Worm (Caenorhabditis elegans): ENCODE results near the gene cest-5.2.
A peak's percentile ranks its signal among the peaks of the same experiment; 100 is the strongest.
"Not testable (repeated sequence)": the region's sequence is repeated elsewhere in the genome, so short reads cannot be mapped to it uniquely, and the experiment has no call there.

Gene cest-5.2

ce11 chrIV:6595912-6596311, 31.8 kb downstream of the cest-5.2 start, which contains the start of gene F38A5.22:
F38A5.22 (minus strand) TSS chrIV:6595940.
- TF ChIP-seq tbx-8 (GFP tag; optimal IDR thresholded peaks at IDR 0.05): no peak
- TF ChIP-seq lin-32 (GFP tag; optimal IDR thresholded peaks at IDR 0.05): no peak
- no peak for TF ChIP-seq nhr-237 (tag; optimal IDR thresholded peaks at IDR 0.05)
- TF ChIP-seq unc-39 (tag; optimal IDR thresholded peaks at IDR 0.05): no peak

- not testable (repeated sequence) for TF ChIP-seq bed-3, tbx-8, flh-1 (GFP tag; optimal IDR thresholded peaks at IDR 0.05)
Observed at ce11 chrIV:6594871-6595270, 32.9 kb downstream of the cest-5.2 start, which contains the start of gene nspb-3. nspb-3 (minus strand) TSS chrIV:6594971.

- not testable (repeated sequence) for TF ChIP-seq M03D4.4, hlh-1, nhr-12 (tag; optimal IDR thresholded peaks at IDR 0.05)
Observed at ce11 chrIV:6591010-6591746, 36.5 kb downstream of the cest-5.2 start, which contains the start of the genes nspb-1 and nspb-2. nspb-1 (minus strand) TSS chrIV:6591110. nspb-2 (plus strand) TSS chrIV:6591696.

ce11 chrIV:6590029-6590428, 37.7 kb downstream of the cest-5.2 start, which contains the start of the genes lec-11 and irld-7:
lec-11 (minus strand) TSS chrIV:6590154.
irld-7 (plus strand) TSS chrIV:6590360.
- TF ChIP-seq elt-1 (tag; optimal IDR thresholded peaks at IDR 0.05; ENCODE audit: borderline replicate concordance, insufficient read depth) (no peak), lin-13 (tag; optimal IDR thresholded peaks at IDR 0.05) (no peak), nhr-76 (tag; optimal IDR thresholded peaks at IDR 0.05) (no peak), unc-120 (tag; optimal IDR thresholded peaks at IDR 0.05; ENCODE audit: poor library complexity, severe bottlenecking) (no peak), pha-4 (tag; optimal IDR thresholded peaks at IDR 0.05) (no peak), nhr-28 (tag; optimal IDR thresholded peaks at IDR 0.05) (no peak), nhr-2 (tag; optimal IDR thresholded peaks at IDR 0.05) (no peak), sem-2 (GFP tag; optimal IDR thresholded peaks at IDR 0.05) (no peak), hlh-1 (tag; optimal IDR thresholded peaks at IDR 0.05) (no peak), cnd-1 (tag; optimal IDR thresholded peaks at IDR 0.05) (no peak), lin-32 (GFP tag; optimal IDR thresholded peaks at IDR 0.05) (no peak)

ce11 chrIV:6588080-6588613, 39.6 kb downstream of the cest-5.2 start:
- TF ChIP-seq sptf-1 (tag; optimal IDR thresholded peaks at IDR 0.05) (no peak), bed-3 (GFP tag; optimal IDR thresholded peaks at IDR 0.05) (no peak), lsy-2 (tag; optimal IDR thresholded peaks at IDR 0.05) (no peak), nhr-12 (tag; optimal IDR thresholded peaks at IDR 0.05) (no peak), lin-32 (GFP tag; optimal IDR thresholded peaks at IDR 0.05) (no peak), pha-4 (tag; optimal IDR thresholded peaks at IDR 0.05) (no peak), unc-120 (tag; optimal IDR thresholded peaks at IDR 0.05; ENCODE audit: poor library complexity, severe bottlenecking) (no peak), cnd-1 (tag; optimal IDR thresholded peaks at IDR 0.05) (no peak), ces-1 (GFP tag; optimal IDR thresholded peaks at IDR 0.05) (no peak), lin-13 (tag; optimal IDR thresholded peaks at IDR 0.05) (no peak), elt-3 (tag; optimal IDR thresholded peaks at IDR 0.05) (no peak), nhr-237 (tag; optimal IDR thresholded peaks at IDR 0.05) (no peak), flh-1 (GFP tag; optimal IDR thresholded peaks at IDR 0.05) (no peak), drap-1 (GFP tag; optimal IDR thresholded peaks at IDR 0.05) (no peak), sem-2 (GFP tag; optimal IDR thresholded peaks at IDR 0.05) (no peak), tbx-8 (GFP tag; optimal IDR thresholded peaks at IDR 0.05) (no peak), mab-5 (tag; optimal IDR thresholded peaks at IDR 0.05) (no peak), hlh-1 (tag; optimal IDR thresholded peaks at IDR 0.05) (no peak)

ce11 chrIV:6585397-6585921, 42.3 kb downstream of the cest-5.2 start, which contains the start of the genes F38A5.2 and dnj-11:
F38A5.2 (minus strand) TSS chrIV:6585400.
dnj-11 (plus strand) TSS chrIV:6585871.
- TF ChIP-seq ham-2 (GFP tag; optimal IDR thresholded peaks at IDR 0.05) (no peak), drap-1 (GFP tag; optimal IDR thresholded peaks at IDR 0.05) (no peak), lin-32 (GFP tag; optimal IDR thresholded peaks at IDR 0.05) (no peak), lin-13 (tag; optimal IDR thresholded peaks at IDR 0.05) (peak; percentile 68), nhr-237 (tag; optimal IDR thresholded peaks at IDR 0.05) (peak; percentile 78), ceh-83 (GFP tag; optimal IDR thresholded peaks at IDR 0.05) (no peak), sptf-1 (tag; optimal IDR thresholded peaks at IDR 0.05) (no peak), tbx-8 (GFP tag; optimal IDR thresholded peaks at IDR 0.05) (no peak), ceh-43 (GFP tag; optimal IDR thresholded peaks at IDR 0.05) (no peak), lsy-2 (tag; optimal IDR thresholded peaks at IDR 0.05) (peak; percentile 78), cnd-1 (tag; optimal IDR thresholded peaks at IDR 0.05) (no peak), nhr-76 (tag; optimal IDR thresholded peaks at IDR 0.05) (no peak), mab-5 (tag; optimal IDR thresholded peaks at IDR 0.05) (no peak), ztf-11 (tag; optimal IDR thresholded peaks at IDR 0.05) (no peak), snpc-4 (tag; optimal IDR thresholded peaks at IDR 0.05) (no peak), flh-1 (GFP tag; optimal IDR thresholded peaks at IDR 0.05) (no peak), mep-1 (tag; optimal IDR thresholded peaks at IDR 0.05) (peak; percentile 95), bed-3 (GFP tag; optimal IDR thresholded peaks at IDR 0.05) (no peak), sem-2 (GFP tag; optimal IDR thresholded peaks at IDR 0.05) (no peak), hlh-1 (tag; optimal IDR thresholded peaks at IDR 0.05) (peak; percentile 25), pha-4 (tag; optimal IDR thresholded peaks at IDR 0.05) (peak; percentile 64), nhr-2 (tag; optimal IDR thresholded peaks at IDR 0.05) (no peak), unc-62 (GFP tag; optimal IDR thresholded peaks at IDR 0.05) (no peak), nhr-12 (tag; optimal IDR thresholded peaks at IDR 0.05) (no peak), zip-8 (tag; optimal IDR thresholded peaks at IDR 0.05) (no peak), blmp-1 (tag; optimal IDR thresholded peaks at IDR 0.05) (no peak)

Measured in whole organism, mixed stage, embryonic.